Worm (Caenorhabditis elegans) whole organism, late embryonic: ENCODE data around the gene gst-21.

Experiments used
- C38D4.7 ChIP-seq: fragments of 200-800 bp; sonication (Bioruptor generic); optimal IDR thresholded peaks from 2 replicates; lab custom pipeline; 2018; ENCODE audit warnings: mild to moderate bottlenecking, missing genetic modification characterization, moderate library complexity, missing compliant biosample characterization
- F13H6.1 ChIP-seq: sonication (generic microtip); optimal IDR thresholded peaks from 2 replicates; lab custom pipeline; 2016; ENCODE audit warnings: missing genetic modification characterization, missing compliant biosample characterization
- K09A11.1 ChIP-seq: sonication (generic microtip); optimal IDR thresholded peaks from 2 replicates; lab custom pipeline; 2017; ENCODE audit warnings: antibody characterized with exemption, mild to moderate bottlenecking, missing genetic modification characterization, missing compliant biosample characterization; ENCODE audit not compliant: insufficient read depth
- T23F11.4 ChIP-seq: fragments of 200-800 bp; sonication (Bioruptor generic); optimal IDR thresholded peaks from 2 replicates; lab custom pipeline; 2018; ENCODE audit warnings: mild to moderate bottlenecking, missing genetic modification characterization, missing compliant biosample characterization
- ama-1 ChIP-seq: fragments of 150-350 bp; optimal IDR thresholded peaks from 2 replicates; lab custom pipeline; 2014
- ceh-14 ChIP-seq: sonication (generic microtip); optimal IDR thresholded peaks from 2 replicates; lab custom pipeline; 2016; ENCODE audit warnings: missing genotype, missing genetic modification characterization, missing compliant biosample characterization
- ceh-19 ChIP-seq: fragments of 200-800 bp; sonication (Bioruptor generic); optimal IDR thresholded peaks from 2 replicates; lab custom pipeline; 2018; ENCODE audit warnings: mild to moderate bottlenecking, missing genetic modification characterization, missing compliant biosample characterization
- ceh-22 ChIP-seq: sonication (generic microtip); optimal IDR thresholded peaks from 2 replicates; lab custom pipeline; 2017; ENCODE audit warnings: missing biosample characterization, missing genetic modification characterization
- ceh-31 ChIP-seq: sonication (generic microtip); optimal IDR thresholded peaks from 2 replicates; lab custom pipeline; 2016; ENCODE audit warnings: missing genetic modification characterization, missing compliant biosample characterization
- ceh-45 ChIP-seq: fragments of 200-800 bp; sonication (Bioruptor generic); IDR thresholded peaks from 2 replicates; pipeline ENCODE4 v1.3.6; 2022; ENCODE audit warnings: missing genetic modification reagents, missing genetic modification characterization, missing compliant biosample characterization
- ceh-48 ChIP-seq: sonication (generic microtip); optimal IDR thresholded peaks from 2 replicates; lab custom pipeline; 2016; ENCODE audit warnings: missing genetic modification characterization, inconsistent platforms, missing compliant biosample characterization
- ceh-6 ChIP-seq: fragments of 200-800 bp; sonication (Bioruptor generic); optimal IDR thresholded peaks from 2 replicates; lab custom pipeline; 2018; ENCODE audit warnings: mild to moderate bottlenecking, missing genetic modification characterization, missing compliant biosample characterization
- ceh-9 ChIP-seq: sonication (generic microtip); optimal IDR thresholded peaks from 2 replicates; lab custom pipeline; 2016; ENCODE audit warnings: mild to moderate bottlenecking, missing genetic modification characterization, inconsistent platforms, missing compliant biosample characterization
- elt-4 ChIP-seq: sonication (generic microtip); optimal IDR thresholded peaks from 2 replicates; lab custom pipeline; 2016; ENCODE audit warnings: missing genetic modification characterization, missing compliant biosample characterization
- ets-4 ChIP-seq: sonication (generic microtip); optimal IDR thresholded peaks from 2 replicates; lab custom pipeline; 2016; ENCODE audit warnings: missing genetic modification characterization, missing compliant biosample characterization
- fax-1 ChIP-seq: sonication (generic microtip); optimal IDR thresholded peaks from 2 replicates; lab custom pipeline; 2016; ENCODE audit warnings: missing genotype, missing genetic modification characterization, missing compliant biosample characterization
- fkh-10 ChIP-seq: fragments of 150-350 bp; optimal IDR thresholded peaks from 2 replicates; lab custom pipeline; 2014; ENCODE audit warnings: missing biosample characterization, missing genetic modification reagents, missing genetic modification characterization
- gmeb-2 ChIP-seq: sonication (generic microtip); optimal IDR thresholded peaks from 2 replicates; lab custom pipeline; 2016; ENCODE audit warnings: missing genetic modification characterization, inconsistent platforms, missing compliant biosample characterization
- hlh-13 ChIP-seq: fragments of 200-800 bp; sonication (Bioruptor generic); optimal IDR thresholded peaks from 2 replicates; lab custom pipeline; 2018; ENCODE audit warnings: mild to moderate bottlenecking, missing genetic modification characterization, missing compliant biosample characterization
- hlh-15 ChIP-seq: sonication (generic microtip); optimal IDR thresholded peaks from 2 replicates; lab custom pipeline; 2016; ENCODE audit warnings: missing genetic modification characterization, missing compliant biosample characterization
- hlh-8 ChIP-seq: sonication (generic microtip); optimal IDR thresholded peaks from 2 replicates; lab custom pipeline; 2016; ENCODE audit warnings: missing genotype, missing genetic modification characterization, missing compliant biosample characterization
- lim-6 ChIP-seq: sonication (generic microtip); optimal IDR thresholded peaks from 2 replicates; lab custom pipeline; 2016; ENCODE audit warnings: missing genetic modification characterization, missing compliant biosample characterization
- lin-11 ChIP-seq: fragments of 200-800 bp; sonication (Bioruptor generic); optimal IDR thresholded peaks from 2 replicates; lab custom pipeline; 2018; ENCODE audit warnings: mild to moderate bottlenecking, missing genetic modification characterization, missing compliant biosample characterization
- mec-3 ChIP-seq: sonication (generic microtip); optimal IDR thresholded peaks from 2 replicates; lab custom pipeline; 2016; ENCODE audit warnings: borderline replicate concordance, missing genetic modification characterization, missing compliant biosample characterization
- nhr-11 ChIP-seq: fragments of 150-350 bp; optimal IDR thresholded peaks from 2 replicates; lab custom pipeline; 2014; ENCODE audit warnings: missing biosample characterization, missing genetic modification characterization
- npax-4 ChIP-seq: sonication (generic microtip); optimal IDR thresholded peaks from 2 replicates; lab custom pipeline; 2016; ENCODE audit warnings: missing genetic modification characterization, missing compliant biosample characterization
- odd-2 ChIP-seq: sonication (generic microtip); optimal IDR thresholded peaks from 2 replicates; lab custom pipeline; 2017; ENCODE audit warnings: antibody characterized with exemption, mild to moderate bottlenecking, missing genetic modification characterization, missing compliant biosample characterization
- pqm-1 ChIP-seq: sonication (generic microtip); optimal IDR thresholded peaks from 2 replicates; lab custom pipeline; 2016; ENCODE audit warnings: missing genetic modification characterization, missing compliant biosample characterization
- pros-1 ChIP-seq: fragments of 150-350 bp; optimal IDR thresholded peaks from 2 replicates; lab custom pipeline; 2014; ENCODE audit warnings: missing biosample characterization, missing genetic modification reagents, missing genetic modification characterization
- ref-2 ChIP-seq: sonication (generic microtip); optimal IDR thresholded peaks from 2 replicates; lab custom pipeline; 2016; ENCODE audit warnings: missing genetic modification characterization, missing compliant biosample characterization
- rnt-1 ChIP-seq: sonication (generic microtip); optimal IDR thresholded peaks from 2 replicates; lab custom pipeline; 2016; ENCODE audit warnings: missing genetic modification characterization, missing compliant biosample characterization
- sox-4 ChIP-seq: sonication (generic microtip); optimal IDR thresholded peaks from 2 replicates; lab custom pipeline; 2017; ENCODE audit warnings: mild to moderate bottlenecking, missing genetic modification characterization, inconsistent platforms, missing compliant biosample characterization
- unc-42 ChIP-seq: sonication (generic microtip); optimal IDR thresholded peaks from 2 replicates; lab custom pipeline; 2016; ENCODE audit warnings: missing genotype, missing genetic modification characterization, missing compliant biosample characterization
- unc-86 ChIP-seq: sonication (generic microtip); optimal IDR thresholded peaks from 2 replicates; lab custom pipeline; 2016; ENCODE audit warnings: missing genetic modification characterization, missing compliant biosample characterization
- zip-5 ChIP-seq: sonication (generic microtip); optimal IDR thresholded peaks from 2 replicates; lab custom pipeline; 2016; ENCODE audit warnings: missing genetic modification characterization, missing compliant biosample characterization
- ztf-16 ChIP-seq: sonication (generic microtip); optimal IDR thresholded peaks from 2 replicates; lab custom pipeline; 2017; ENCODE audit warnings: missing genetic modification characterization, missing compliant biosample characterization

gst-21 gene

DNA sequence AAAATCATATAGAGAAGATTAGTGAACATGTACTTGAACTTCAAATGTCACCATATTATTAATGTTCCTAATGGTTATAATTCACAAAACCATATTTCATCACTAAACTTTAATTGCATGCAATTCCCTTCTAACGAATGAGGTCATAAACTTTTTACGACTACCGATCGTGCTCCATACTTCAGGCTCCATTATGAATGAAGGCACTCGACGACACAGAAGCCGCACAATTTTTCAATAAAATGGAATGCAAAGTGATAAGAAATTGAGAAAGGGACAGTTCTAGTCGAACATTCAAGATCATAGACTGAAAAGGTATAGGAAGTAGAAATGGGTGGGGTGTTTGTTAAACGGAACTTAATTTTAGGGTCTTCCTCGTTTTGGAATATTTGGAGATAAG is 24.3 kb upstream of the gst-21 start:
- TF ChIP-seq sox-4 (tag; lab: Kevin White, UChicago) (no peak), npax-4 (no peak), fax-1 (no peak), hlh-13 (GFP tag; lab: Kevin White, UChicago) (no peak), unc-42 (tag; lab: Kevin White, UChicago) (no peak), fkh-10 (no peak), ztf-16 (tag; lab: Kevin White, UChicago) (no peak), odd-2 (tag; lab: Kevin White, UChicago) (no peak)
- TF ChIP-seq, all 69 proteins: peak for 0

DNA sequence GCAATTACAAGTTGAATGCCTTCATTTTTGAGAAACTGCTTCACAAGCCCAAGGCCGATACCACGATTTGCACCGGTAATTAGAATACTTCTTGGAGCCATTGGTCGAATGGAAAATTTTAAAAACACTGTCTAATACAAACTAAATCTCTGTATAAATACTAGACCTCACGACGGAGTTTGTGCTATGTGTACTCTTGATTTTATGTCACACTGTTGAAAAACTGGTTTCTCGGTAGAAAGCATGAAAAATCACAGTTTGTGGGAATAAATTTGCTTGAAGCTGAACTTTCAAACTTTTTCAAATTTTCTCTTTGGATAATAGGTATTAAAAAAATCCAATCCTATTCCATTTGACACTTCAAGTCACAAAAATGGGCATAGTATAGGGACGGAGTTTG is 23.8 kb upstream of the gst-21 start, which contains the start of gene ZK697.14:
ZK697.14 (minus strand) TSS at position 101 of the 400 bp plus-strand sequence.
- no peak for TF ChIP-seq ceh-45 (GFP tag; lab: Robert Waterston, UW)
- TF ChIP-seq ama-1 (lab: Kevin White, UChicago) = no peak
- no peak for TF ChIP-seq ceh-9
- no peak for TF ChIP-seq zip-5 (tag; lab: Kevin White, UChicago)
- TF ChIP-seq ceh-19 = no peak
- no peak for TF ChIP-seq lin-11 (tag; lab: Kevin White, UChicago)
- no peak for TF ChIP-seq F13H6.1 (tag; lab: Kevin White, UChicago)
- TF ChIP-seq ceh-31 (tag; lab: Kevin White, UChicago) = no peak
- TF ChIP-seq unc-42 (tag; lab: Kevin White, UChicago) = no peak
- no peak for TF ChIP-seq ceh-22 (tag; lab: Kevin White, UChicago)
- no peak for TF ChIP-seq K09A11.1 (tag; lab: Kevin White, UChicago)
- no peak for TF ChIP-seq hlh-13 (GFP tag; lab: Kevin White, UChicago)
- TF ChIP-seq fax-1 = no peak
- no peak for TF ChIP-seq C38D4.7 (GFP tag; lab: Kevin White, UChicago)
- no peak for TF ChIP-seq mec-3 (tag; lab: Kevin White, UChicago)
- TF ChIP-seq ceh-14 = no peak
- no peak for TF ChIP-seq pqm-1 (tag; lab: Kevin White, UChicago)
- no peak for TF ChIP-seq sox-4 (tag; lab: Kevin White, UChicago)
- TF ChIP-seq nhr-11 = no peak

DNA sequence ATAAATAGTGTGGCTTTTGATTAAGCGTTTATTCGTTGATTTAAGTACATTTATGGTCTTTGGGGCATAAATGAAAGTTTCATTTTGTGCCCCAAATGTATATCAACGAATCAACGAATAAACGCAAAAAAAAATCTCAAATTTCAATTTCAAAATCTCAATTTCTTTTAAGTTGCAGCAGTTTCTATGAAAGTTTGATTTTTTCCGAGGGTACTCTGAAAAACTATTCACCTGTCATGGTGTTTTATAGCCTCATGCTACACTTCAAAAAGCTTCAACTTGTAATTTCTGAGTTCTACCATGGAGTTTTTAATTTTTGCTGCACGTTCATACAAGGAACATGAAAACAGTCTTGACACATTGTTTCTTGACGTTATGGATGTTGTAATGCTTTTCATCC is 20.7 kb upstream of the gst-21 start, which contains the start of gene ZK697.1:
ZK697.1 (plus strand) TSS at position 301 of the 400 bp plus-strand sequence.
- TF ChIP-seq hlh-8 (no peak), ceh-48 (tag; lab: Kevin White, UChicago) (no peak), rnt-1 (tag; lab: Kevin White, UChicago) (no peak), unc-86 (tag; lab: Kevin White, UChicago) (no peak), elt-4 (tag; lab: Kevin White, UChicago) (no peak), gmeb-2 (tag; lab: Kevin White, UChicago) (no peak), ceh-19 (no peak), fkh-10 (no peak), pqm-1 (tag; lab: Kevin White, UChicago) (no peak), hlh-15 (tag; lab: Kevin White, UChicago) (no peak), pros-1 (tag; lab: Kevin White, UChicago) (no peak), mec-3 (tag; lab: Kevin White, UChicago) (no peak), ref-2 (tag; lab: Kevin White, UChicago) (no peak)

DNA sequence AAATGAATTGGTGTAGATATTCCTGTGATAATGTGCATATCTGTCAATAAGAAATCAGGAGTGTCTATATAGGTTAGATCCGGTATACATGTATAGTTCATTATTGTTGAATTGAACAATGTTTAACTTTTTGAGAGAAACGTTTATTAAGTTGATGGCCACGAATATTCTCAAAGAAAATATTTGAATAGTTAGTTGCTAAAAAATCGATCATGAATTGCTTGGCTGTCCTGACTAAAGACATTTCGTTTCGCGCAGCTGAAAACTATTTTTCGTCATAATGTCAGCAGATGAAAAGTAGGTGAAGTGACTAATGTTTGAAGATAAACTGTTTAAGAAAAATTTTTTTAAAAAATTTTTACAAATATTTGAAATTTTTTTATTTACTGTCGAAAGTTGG is 19.6 kb upstream of the gst-21 start, which contains the start of gene srh-199:
srh-199 (minus strand) TSS at position 101 of the 400 bp plus-strand sequence.
- TF ChIP-seq hlh-13 (GFP tag; lab: Kevin White, UChicago) = no peak
- TF ChIP-seq ceh-48 (tag; lab: Kevin White, UChicago) = no peak
- no peak for TF ChIP-seq ref-2 (tag; lab: Kevin White, UChicago)
- no peak for TF ChIP-seq hlh-15 (tag; lab: Kevin White, UChicago)
- TF ChIP-seq ets-4 (tag; lab: Kevin White, UChicago) = no peak
- TF ChIP-seq rnt-1 (tag; lab: Kevin White, UChicago) = no peak
- no peak for TF ChIP-seq lim-6
- no peak for TF ChIP-seq ceh-9
- TF ChIP-seq T23F11.4 (GFP tag; lab: Kevin White, UChicago) = no peak
- TF ChIP-seq ceh-6 (GFP tag; lab: Kevin White, UChicago) = no peak
